Worm (Caenorhabditis elegans) whole organism, dauer: ENCODE results near the gene F20B6.10.

ENCODE experiments used
- unc-62 ChIP-seq: sonication (generic microtip); optimal IDR thresholded peaks from 2 replicates; lab custom pipeline; 2017; ENCODE audit warnings: missing biosample characterization, missing genetic modification reagents, missing genetic modification characterization

F20B6.10 gene

ce11 chrX:4216894-4217293 is at the start of gene F20B6.10, which contains the start of gene hpk-1:
TSS of gene F20B6.10 (minus strand) at chrX:4217196.
TSS of gene hpk-1 (minus strand) at chrX:4217290.
- no peak for TF ChIP-seq unc-62 (GFP tag; lab: Kevin White, UChicago)

DNA sequence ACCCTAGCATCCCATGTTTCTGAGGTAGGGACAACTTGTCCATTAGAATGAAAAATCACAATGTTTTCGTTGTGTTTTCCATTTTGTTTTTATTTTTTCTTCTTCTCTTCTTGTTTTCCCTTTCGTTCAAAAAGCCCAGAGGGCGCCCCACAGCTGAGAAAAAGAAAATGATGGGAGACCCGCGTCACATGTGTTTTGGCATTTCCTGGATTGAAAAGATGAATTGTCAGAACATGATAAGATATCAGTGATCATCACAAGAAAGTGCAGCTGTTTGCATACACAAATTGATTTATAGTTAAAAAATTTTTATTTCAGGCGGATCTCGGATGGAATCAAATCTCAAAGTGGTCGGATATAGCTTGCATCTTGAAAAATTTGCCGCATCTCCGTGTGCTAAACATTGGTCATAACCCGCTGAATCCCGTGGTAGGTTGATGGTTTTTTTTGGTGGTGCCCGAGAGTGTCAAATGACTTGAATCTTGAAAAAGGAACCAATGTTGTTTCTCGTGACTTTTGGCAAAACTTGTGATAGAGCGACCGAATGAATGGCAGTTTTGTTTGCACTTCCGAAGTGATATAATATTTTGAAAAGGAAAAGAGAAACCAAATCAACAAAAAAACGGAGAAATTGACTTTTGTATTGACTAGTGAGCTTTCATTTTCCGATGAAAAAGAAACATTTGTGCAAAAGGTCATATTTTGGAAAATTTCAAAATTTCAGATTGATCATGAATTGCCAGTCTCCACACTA is 49.4 kb upstream of the F20B6.10 start:
- no peak for TF ChIP-seq unc-62 (GFP tag; lab: Kevin White, UChicago)

- TF ChIP-seq unc-62 (GFP tag; lab: Kevin White, UChicago): no peak
Observed at ce11 chrX:4265283-4265907, 48.4 kb upstream of the F20B6.10 start, which contains the start of gene coel-1. TSS of gene coel-1 (plus strand) at chrX:4265663.

DNA sequence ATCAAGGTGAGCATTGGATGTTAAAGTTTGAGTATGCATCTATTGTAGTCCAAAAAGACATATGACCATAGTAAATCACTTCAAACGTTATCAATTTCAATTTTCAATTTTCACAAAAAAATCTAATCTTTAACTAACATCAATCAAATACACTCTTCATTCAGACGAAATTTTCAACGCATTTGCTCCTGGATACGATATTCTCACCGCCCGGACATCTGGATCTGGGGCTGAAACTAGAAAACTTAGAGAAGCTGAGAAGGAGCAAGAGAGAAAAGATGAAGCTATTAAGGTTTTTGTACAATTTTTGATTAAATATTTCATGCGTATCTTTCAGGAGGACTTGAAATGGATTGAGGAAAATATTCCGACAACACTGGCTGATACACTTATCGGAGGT is 46.8 kb upstream of the F20B6.10 start:
- no peak for TF ChIP-seq unc-62 (GFP tag; lab: Kevin White, UChicago)

DNA sequence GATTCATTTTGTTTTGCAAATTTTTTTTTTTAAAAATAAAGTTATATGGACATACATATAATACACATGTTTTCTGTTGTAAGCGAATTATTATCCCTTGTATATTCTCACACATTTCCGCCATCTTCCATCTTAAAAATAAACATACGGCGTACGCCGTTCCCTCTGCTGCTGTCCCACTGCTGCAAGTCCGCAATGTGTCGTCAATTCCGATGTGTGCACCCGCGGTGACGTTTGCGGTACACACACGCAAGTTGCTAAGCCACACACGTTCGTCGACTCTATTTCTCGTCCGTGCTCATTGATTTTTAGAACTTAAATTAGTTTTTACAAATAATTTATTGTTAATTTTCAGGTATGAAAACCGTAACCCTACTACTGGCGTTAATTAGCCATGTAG is 43.3 kb upstream of the F20B6.10 start, which contains the start of gene C52B9.4:
Gene C52B9.4 (plus strand): TSS at position 356 of the 400 bp plus-strand sequence.
- no peak for TF ChIP-seq unc-62 (GFP tag; lab: Kevin White, UChicago)

DNA sequence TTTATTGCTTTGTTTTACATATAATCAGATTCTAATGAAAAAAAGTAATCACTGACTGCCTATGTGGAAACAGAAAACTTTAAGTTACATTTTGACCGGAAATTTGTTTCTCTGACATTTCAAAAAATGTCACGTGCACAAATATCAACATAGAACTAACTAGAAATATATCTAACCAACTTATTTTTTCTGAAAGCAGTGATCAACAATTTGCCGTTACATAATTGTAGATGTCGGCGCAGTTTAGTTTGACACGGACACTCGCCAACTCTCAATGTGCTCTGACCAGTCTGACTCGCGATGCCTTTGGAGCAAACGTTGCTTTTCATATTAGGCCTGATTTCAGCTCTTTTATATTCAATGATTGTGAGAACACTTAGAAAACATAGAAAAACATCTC is 39.8 kb upstream of the F20B6.10 start, which contains the start of gene srv-6:
Gene srv-6 (plus strand): TSS at position 301 of the 400 bp plus-strand sequence.
- no peak for TF ChIP-seq unc-62 (GFP tag; lab: Kevin White, UChicago)

DNA sequence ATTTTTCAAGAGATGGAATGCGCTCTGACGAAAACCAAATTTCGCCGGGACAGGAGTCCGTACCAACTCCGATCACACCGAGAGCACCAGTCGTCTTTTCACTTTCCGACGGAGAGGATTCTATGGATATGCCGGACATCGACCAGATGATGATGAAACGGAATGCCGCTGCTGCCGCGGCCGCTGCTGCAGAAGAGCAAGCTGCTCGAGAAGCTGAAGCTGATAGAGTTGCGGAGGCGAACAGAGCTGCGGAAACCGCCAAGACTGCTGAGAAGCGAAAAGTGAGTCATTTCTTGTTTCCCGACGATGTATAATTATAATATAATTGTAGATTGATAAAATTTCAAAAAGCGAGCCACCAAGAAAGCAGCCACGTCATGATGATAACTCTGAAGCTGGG is 38.4 kb upstream of the F20B6.10 start:
- TF ChIP-seq unc-62 (GFP tag; lab: Kevin White, UChicago): no peak

DNA sequence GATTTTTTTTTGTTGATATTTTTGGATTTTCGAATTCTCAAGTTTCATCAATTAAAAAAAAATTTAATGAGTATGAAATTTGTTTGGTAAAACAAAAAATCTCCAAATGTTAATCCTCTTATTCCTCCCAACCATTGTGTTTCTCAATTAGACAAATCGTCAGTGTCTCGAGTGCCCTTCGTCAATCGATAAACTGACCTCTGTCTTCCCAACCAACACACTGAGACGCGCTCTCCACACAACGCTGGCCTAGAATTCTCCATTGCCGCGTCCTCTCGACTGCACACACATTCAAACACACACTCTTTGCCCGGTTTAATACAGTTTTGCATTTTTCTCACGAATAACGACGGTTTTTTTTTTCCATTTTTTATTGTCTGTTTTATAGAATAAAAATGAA is 37.8 kb upstream of the F20B6.10 start, which contains the start of gene taf-11.1:
Gene taf-11.1 (plus strand): TSS at position 389 of the 400 bp plus-strand sequence.
- TF ChIP-seq unc-62 (GFP tag; lab: Kevin White, UChicago): no peak

- TF ChIP-seq unc-62 (GFP tag; lab: Kevin White, UChicago): no peak
Observed at ce11 chrX:4252047-4252446, 35.1 kb upstream of the F20B6.10 start, which contains the start of gene srv-5. TSS of gene srv-5 (plus strand) at chrX:4252347.

ce11 chrX:4248949-4249348 is 32.0 kb upstream of the F20B6.10 start, which contains the start of gene hlh-13:
TSS of gene hlh-13 (plus strand) at chrX:4249249.
- no peak for TF ChIP-seq unc-62 (GFP tag; lab: Kevin White, UChicago)

ce11 chrX:4248417-4248816 is 31.4 kb upstream of the F20B6.10 start:
- no peak for TF ChIP-seq unc-62 (GFP tag; lab: Kevin White, UChicago)

DNA sequence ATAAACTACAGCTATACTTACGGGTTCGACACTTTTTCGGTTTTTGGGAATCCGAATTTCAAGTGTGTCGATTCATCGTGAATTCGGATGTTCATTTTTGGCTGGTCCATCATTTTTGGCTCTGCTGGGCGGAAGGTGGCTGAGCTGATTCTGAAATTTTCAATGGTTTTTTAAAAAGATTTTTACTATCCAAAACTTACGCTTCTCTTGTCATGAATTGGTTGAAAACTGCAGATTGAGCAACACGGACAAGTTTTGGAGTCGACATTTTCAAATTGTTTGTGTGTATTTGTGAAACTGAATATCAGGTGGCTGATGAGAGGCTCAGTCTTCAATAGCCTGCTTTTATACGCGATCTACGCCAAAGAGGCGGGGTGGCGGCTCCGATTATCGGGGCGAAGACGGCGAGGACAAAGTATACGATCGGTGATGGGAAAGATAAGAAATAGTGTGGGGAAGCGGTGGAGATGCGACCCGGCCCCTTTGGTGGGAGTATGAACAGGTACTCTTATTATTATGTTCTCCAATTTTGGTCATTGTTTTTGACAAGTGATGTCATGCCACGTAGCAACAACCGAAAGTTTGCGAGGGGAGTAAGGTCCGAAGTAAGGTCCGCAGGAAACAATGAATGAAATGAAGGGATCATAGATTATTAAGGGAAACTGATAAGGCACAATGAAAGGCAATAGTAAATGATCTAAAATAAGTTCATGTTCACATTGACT is 30.0 kb upstream of the F20B6.10 start, which contains the start of gene F48D6.4:
Gene F48D6.4 (minus strand): TSS at position 346 of the 725 bp plus-strand sequence.
- no peak for TF ChIP-seq unc-62 (GFP tag; lab: Kevin White, UChicago)

- TF ChIP-seq unc-62 (GFP tag; lab: Kevin White, UChicago): no peak
Observed at ce11 chrX:4246237-4246697, 29.3 kb upstream of the F20B6.10 start.

DNA sequence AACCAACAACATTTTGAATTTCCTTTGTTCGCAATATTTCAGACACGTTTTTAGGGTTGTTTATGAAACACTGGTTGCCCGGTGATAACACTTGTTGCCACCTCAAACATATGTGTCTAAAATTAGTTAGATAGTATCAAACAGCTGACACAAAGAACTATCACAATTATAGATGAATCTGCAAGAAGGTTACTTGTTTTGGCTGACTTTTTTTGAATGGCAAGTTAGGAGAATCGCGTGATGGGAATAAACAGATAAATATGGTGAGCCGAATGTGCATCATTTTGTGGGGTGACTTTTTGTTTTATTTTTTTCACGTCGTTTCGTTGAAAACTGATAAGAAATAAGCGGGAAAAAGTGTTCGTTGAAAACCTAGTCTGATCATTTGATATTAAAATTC is 28.1 kb upstream of the F20B6.10 start:
- no peak for TF ChIP-seq unc-62 (GFP tag; lab: Kevin White, UChicago)

ce11 chrX:4244489-4245123 is 27.6 kb upstream of the F20B6.10 start:
- no peak for TF ChIP-seq unc-62 (GFP tag; lab: Kevin White, UChicago)
